Worm (Caenorhabditis elegans): Measurements from ENCODE around the gene sek-6.

ce11 chrX:10022016-10022415 is 8.9 kb upstream of the sek-6 start, which contains the start of gene F42G10.1:
- TF ChIP-seq ztf-29 (GFP tag; IDR thresholded peaks at IDR 0.05) (no peak), flt-1 (GFP tag; IDR thresholded peaks at IDR 0.05) (no peak), med-1 (GFP tag; optimal IDR thresholded peaks at IDR 0.05; ENCODE audit: insufficient read depth) (no peak), cog-1 (tag; optimal IDR thresholded peaks at IDR 0.05) (no peak), klf-2 (GFP tag; conservative IDR thresholded peaks at IDR 0.05) (no peak), ref-1 (GFP tag; conservative IDR thresholded peaks at IDR 0.05) (no peak), ztf-23 (GFP tag; IDR thresholded peaks at IDR 0.05) (no peak)

Data from whole organism, midembryonic.